Worm (Caenorhabditis elegans) whole organism, L4/young adult: ENCODE data around the gene F38B7.3.

Source experiments
- W03F9.2 ChIP-seq: fragments of 150-350 bp; optimal IDR thresholded peaks from 2 replicates; lab custom pipeline; 2014; ENCODE audit warnings: missing biosample characterization, missing genetic modification characterization
- dao-5 ChIP-seq: sonication (generic microtip); optimal IDR thresholded peaks from 2 replicates; lab custom pipeline; 2016; ENCODE audit warnings: missing genotype, missing genetic modification characterization, moderate library complexity, missing compliant biosample characterization
- him-1 ChIP-seq: sonication (generic microtip); optimal IDR thresholded peaks from 2 replicates; lab custom pipeline; 2016; ENCODE audit warnings: missing genotype, missing genetic modification reagents, missing genetic modification characterization, missing compliant biosample characterization

DNA sequence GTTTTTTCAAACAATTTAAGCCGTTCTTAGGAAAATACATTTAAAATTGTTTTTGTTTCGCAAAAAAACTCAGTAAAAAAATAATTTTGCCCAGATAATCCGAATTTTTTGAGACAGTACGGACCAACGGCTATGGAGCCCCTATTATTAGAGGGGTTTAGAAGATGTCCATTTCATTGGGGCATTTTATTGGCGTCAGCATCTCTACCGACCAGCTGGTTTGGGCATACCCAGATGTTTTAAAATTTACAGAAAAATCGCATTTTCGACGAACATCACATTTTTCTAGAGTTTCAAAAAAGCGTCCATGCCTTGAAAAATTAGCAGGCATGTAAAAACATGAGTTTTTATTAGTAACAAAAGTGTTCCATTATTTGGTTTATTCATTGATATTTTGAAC, 7.6 kb upstream of the F38B7.3 start:
- no peak for TF ChIP-seq him-1
- no peak for TF ChIP-seq dao-5
- no peak for TF ChIP-seq W03F9.2 (tag; lab: Kevin White, UChicago)
